Worm (Caenorhabditis elegans) whole organism, young adult: Measurements from ENCODE around the gene irld-23.

Experiments
- B0336.3 ChIP-seq: fragments of 200-800 bp; sonication (Bioruptor generic); IDR thresholded peaks from 2 replicates; pipeline ENCODE4 v1.3.6; 2022; ENCODE audit warnings: missing genetic modification characterization, missing compliant biosample characterization
- F55B11.4 ChIP-seq: sonication (generic microtip); optimal IDR thresholded peaks from 2 replicates; lab custom pipeline; 2016; ENCODE audit warnings: missing compliant biosample characterization, missing genetic modification characterization, borderline replicate concordance; ENCODE audit not compliant: insufficient read depth
- F57C9.4 ChIP-seq: sonication (generic microtip); optimal IDR thresholded peaks from 2 replicates; lab custom pipeline; 2017; ENCODE audit warnings: mild to moderate bottlenecking, missing genetic modification characterization, missing compliant biosample characterization
- K11D2.4 ChIP-seq: fragments of 200-800 bp; sonication (Bioruptor generic); IDR thresholded peaks from 2 replicates; pipeline ENCODE4 v1.3.6; 2022; ENCODE audit warnings: missing genetic modification reagents, missing genetic modification characterization, missing compliant biosample characterization
- Y53F4B.3 ChIP-seq: fragments of 200-800 bp; sonication (Bioruptor generic); IDR thresholded peaks from 2 replicates; pipeline ENCODE4 v1.3.6; 2022; ENCODE audit warnings: missing genetic modification reagents, missing genetic modification characterization, missing compliant biosample characterization
- Y79H2A.3 ChIP-seq: fragments of 200-800 bp; sonication (Bioruptor generic); conservative IDR thresholded peaks from 2 replicates; pipeline ENCODE4 v1.3.6; 2022; ENCODE audit warnings: missing genetic modification reagents, missing genetic modification characterization, missing compliant biosample characterization
- Y95B8A.8 ChIP-seq: fragments of 200-800 bp; sonication (Bioruptor generic); IDR thresholded peaks from 2 replicates; pipeline ENCODE4 v1.3.6; 2022; ENCODE audit warnings: missing genetic modification reagents, missing genetic modification characterization, missing compliant biosample characterization
- ZK185.1 ChIP-seq: sonication (generic microtip); optimal IDR thresholded peaks from 2 replicates; lab custom pipeline; 2016; ENCODE audit warnings: mild to moderate bottlenecking, missing genetic modification characterization, missing compliant biosample characterization; ENCODE audit not compliant: poor library complexity, severe bottlenecking
- attf-5 ChIP-seq: fragments of 200-800 bp; sonication (Bioruptor generic); optimal IDR thresholded peaks from 2 replicates; lab custom pipeline; 2018; ENCODE audit warnings: mild to moderate bottlenecking, missing genetic modification characterization, missing compliant biosample characterization
- cebp-1 ChIP-seq, 2 experiments: fragments of 200-800 bp in 1 of 2; sonication (Bioruptor generic) in 1 of 2; sonication (generic microtip) in 1 of 2; IDR thresholded peaks in 1 of 2; optimal IDR thresholded peaks in 1 of 2; 2 replicates each; pipeline versions ENCODE4 v1.3.6 to Lab custom; 2017 to 2022; ENCODE audit warnings: missing compliant biosample characterization in 2 of 2, missing genetic modification characterization in 2 of 2, mild to moderate bottlenecking in 1 of 2, missing genetic modification reagents in 1 of 2, moderate library complexity in 1 of 2
- ceh-40 ChIP-seq: fragments of 200-800 bp; sonication (Bioruptor generic); IDR thresholded peaks from 2 replicates; pipeline ENCODE4 v1.3.6; 2022; ENCODE audit warnings: missing genetic modification characterization, missing compliant biosample characterization
- ceh-79 ChIP-seq: sonication (generic microtip); optimal IDR thresholded peaks from 2 replicates; lab custom pipeline; 2017; ENCODE audit warnings: mild to moderate bottlenecking, missing genetic modification characterization, missing compliant biosample characterization
- ceh-91 ChIP-seq: fragments of 200-800 bp; sonication (Bioruptor generic); IDR thresholded peaks from 2 replicates; pipeline ENCODE4 v1.3.6; 2022; ENCODE audit warnings: missing genetic modification reagents, missing genetic modification characterization, missing compliant biosample characterization
- chd-7 ChIP-seq: sonication (generic microtip); optimal IDR thresholded peaks from 2 replicates; lab custom pipeline; 2016; ENCODE audit warnings: mild to moderate bottlenecking, missing genetic modification characterization, moderate library complexity, missing compliant biosample characterization
- dox-1 ChIP-seq: fragments of 200-800 bp; sonication (Bioruptor generic); IDR thresholded peaks from 2 replicates; pipeline ENCODE4 v1.3.6; 2022; ENCODE audit warnings: missing genetic modification reagents, missing genetic modification characterization, missing compliant biosample characterization
- dpff-1 ChIP-seq: sonication (generic microtip); optimal IDR thresholded peaks from 2 replicates; lab custom pipeline; 2017; ENCODE audit warnings: mild to moderate bottlenecking, missing genetic modification characterization, missing compliant biosample characterization
- efl-1 ChIP-seq: fragments of 150-350 bp; optimal IDR thresholded peaks from 2 replicates; lab custom pipeline; 2014; ENCODE audit warnings: missing biosample characterization, missing genetic modification reagents, missing genetic modification characterization
- egl-44 ChIP-seq: fragments of 200-800 bp; sonication (Bioruptor generic); IDR thresholded peaks from 2 replicates; pipeline ENCODE4 v1.3.6; 2022; ENCODE audit warnings: missing genetic modification reagents, missing genetic modification characterization, missing compliant biosample characterization
- egrh-3 ChIP-seq: fragments of 200-800 bp; sonication (Bioruptor generic); IDR thresholded peaks from 2 replicates; pipeline ENCODE4 v1.3.6; 2022; ENCODE audit warnings: missing genetic modification reagents, missing genetic modification characterization, missing compliant biosample characterization
- fkh-3 ChIP-seq: sonication (generic microtip); optimal IDR thresholded peaks from 2 replicates; lab custom pipeline; 2016; ENCODE audit warnings: mild to moderate bottlenecking, missing genetic modification characterization, missing compliant biosample characterization
- him-1 ChIP-seq: sonication (generic microtip); optimal IDR thresholded peaks from 2 replicates; lab custom pipeline; 2016; ENCODE audit warnings: missing genotype, missing genetic modification reagents, missing genetic modification characterization, missing compliant biosample characterization
- hmg-1.2 ChIP-seq: fragments of 200-800 bp; sonication (Bioruptor generic); IDR thresholded peaks from 2 replicates; pipeline ENCODE4 v1.3.6; 2022; ENCODE audit warnings: missing genetic modification reagents, missing genetic modification characterization, missing compliant biosample characterization
- hsf-1 ChIP-seq: fragments of 200-800 bp; sonication (Bioruptor generic); IDR thresholded peaks from 2 replicates; pipeline ENCODE4 v1.3.6; 2022; ENCODE audit warnings: missing genetic modification reagents, missing genetic modification characterization, missing compliant biosample characterization
- lag-1 ChIP-seq: fragments of 200-800 bp; sonication (Bioruptor generic); IDR thresholded peaks from 2 replicates; pipeline ENCODE4 v1.3.6; 2022; ENCODE audit warnings: missing genetic modification reagents, missing genetic modification characterization, missing compliant biosample characterization
- let-607 ChIP-seq, 2 experiments: fragments of 200-800 bp in 1 of 2; sonication (Bioruptor generic) in 1 of 2; sonication (generic microtip) in 1 of 2; optimal IDR thresholded peaks; 2 replicates each; lab custom pipeline; 2016 to 2018; ENCODE audit warnings: mild to moderate bottlenecking in 2 of 2, missing compliant biosample characterization in 2 of 2, missing genetic modification characterization in 2 of 2, moderate library complexity in 2 of 2, missing genotype in 1 of 2
- lin-26 ChIP-seq: fragments of 200-800 bp; sonication (Bioruptor generic); IDR thresholded peaks from 2 replicates; pipeline ENCODE4 v1.3.6; 2022; ENCODE audit warnings: missing genetic modification reagents, missing genetic modification characterization, missing compliant biosample characterization
- lir-1 ChIP-seq: fragments of 200-800 bp; sonication (Bioruptor generic); conservative IDR thresholded peaks from 2 replicates; pipeline ENCODE4 v1.3.6; 2022; ENCODE audit warnings: missing genetic modification reagents, missing genetic modification characterization, missing compliant biosample characterization
- lsl-1 ChIP-seq: fragments of 200-800 bp; sonication (Bioruptor generic); optimal IDR thresholded peaks from 2 replicates; lab custom pipeline; 2018; ENCODE audit warnings: mild to moderate bottlenecking, missing genetic modification characterization, moderate library complexity, missing compliant biosample characterization
- madf-8 ChIP-seq: fragments of 200-800 bp; sonication (Bioruptor generic); conservative IDR thresholded peaks from 2 replicates; pipeline ENCODE4 v1.3.6; 2022; ENCODE audit warnings: missing genetic modification reagents, missing genetic modification characterization, missing compliant biosample characterization
- nhr-120 ChIP-seq: fragments of 200-800 bp; sonication (Bioruptor generic); IDR thresholded peaks from 2 replicates; pipeline ENCODE4 v1.3.6; 2022; ENCODE audit warnings: missing genetic modification characterization, missing compliant biosample characterization
- nhr-179 ChIP-seq: sonication (generic microtip); optimal IDR thresholded peaks from 2 replicates; lab custom pipeline; 2016; ENCODE audit warnings: mild to moderate bottlenecking, missing genetic modification characterization, missing compliant biosample characterization
- nhr-80 ChIP-seq: sonication (generic microtip); optimal IDR thresholded peaks from 2 replicates; lab custom pipeline; 2016; ENCODE audit warnings: missing genetic modification characterization, missing compliant biosample characterization
- rec-8 ChIP-seq, 2 experiments: sonication (generic microtip); optimal IDR thresholded peaks; 2 replicates each; lab custom pipeline; 2016; ENCODE audit warnings: mild to moderate bottlenecking in 2 of 2, missing genetic modification characterization in 2 of 2, missing genetic modification reagents in 2 of 2, missing genotype in 2 of 2, missing biosample characterization in 1 of 2, missing compliant biosample characterization in 1 of 2, moderate library complexity in 1 of 2
- repo-1 ChIP-seq: sonication (generic microtip); optimal IDR thresholded peaks from 2 replicates; lab custom pipeline; 2017; ENCODE audit warnings: mild to moderate bottlenecking, missing genetic modification characterization, missing compliant biosample characterization
- sdz-38 ChIP-seq: sonication (generic microtip); optimal IDR thresholded peaks from 2 replicates; lab custom pipeline; 2016; ENCODE audit warnings: missing genotype, missing genetic modification characterization, missing compliant biosample characterization
- snpc-1.3 ChIP-seq: sonication (generic microtip); optimal IDR thresholded peaks from 2 replicates; lab custom pipeline; 2017; ENCODE audit warnings: missing genetic modification characterization, mild to moderate bottlenecking, missing compliant biosample characterization, antibody characterized with exemption, moderate library complexity, missing genotype, missing genetic modification reagents; ENCODE audit not compliant: insufficient read depth
- somi-1 ChIP-seq: fragments of 200-800 bp; sonication (Bioruptor generic); optimal IDR thresholded peaks from 2 replicates; lab custom pipeline; 2018; ENCODE audit warnings: mild to moderate bottlenecking, missing genetic modification characterization, missing compliant biosample characterization
- tbx-9 ChIP-seq: sonication (generic microtip); optimal IDR thresholded peaks from 2 replicates; lab custom pipeline; 2016; ENCODE audit warnings: borderline replicate concordance, missing genetic modification characterization, inconsistent platforms, missing compliant biosample characterization
- tlf-1 ChIP-seq: fragments of 200-800 bp; sonication (Bioruptor generic); optimal IDR thresholded peaks from 2 replicates; lab custom pipeline; 2018; ENCODE audit warnings: mild to moderate bottlenecking, missing genetic modification characterization, missing compliant biosample characterization
- zim-3 ChIP-seq: sonication (generic microtip); optimal IDR thresholded peaks from 2 replicates; lab custom pipeline; 2017; ENCODE audit warnings: mild to moderate bottlenecking, missing genetic modification characterization, moderate library complexity, missing compliant biosample characterization
- ztf-22 ChIP-seq: fragments of 200-800 bp; sonication (Bioruptor generic); optimal IDR thresholded peaks from 2 replicates; lab custom pipeline; 2018; ENCODE audit warnings: mild to moderate bottlenecking, missing genetic modification characterization, moderate library complexity, missing compliant biosample characterization
- ztf-26 ChIP-seq: sonication (generic microtip); optimal IDR thresholded peaks from 2 replicates; lab custom pipeline; 2017; ENCODE audit warnings: missing genetic modification characterization, missing compliant biosample characterization
- ztf-28 ChIP-seq: fragments of 200-800 bp; sonication (Bioruptor generic); IDR thresholded peaks from 2 replicates; pipeline ENCODE4 v1.3.6; 2022; ENCODE audit warnings: missing genetic modification reagents, missing genetic modification characterization, missing compliant biosample characterization

Gene irld-23

ce11 chrX:17066937-17067336, 13.5 kb downstream of the irld-23 start:
- TF ChIP-seq dox-1 (GFP tag; lab: Robert Waterston, UW) (0 out of 2 replicates have a peak, but pooled peaks have one; percentile 43), nhr-80 (peak; percentile 64), cebp-1 (GFP tag; IDR thresholded peaks at IDR 0.05; lab: Robert Waterston, UW) (no peak), cebp-1 (tag; optimal IDR thresholded peaks at IDR 0.05; lab: Kevin White, UChicago) (peak; percentile 43), Y95B8A.8 (GFP tag; lab: Robert Waterston, UW) (no peak), chd-7 (tag; lab: Kevin White, UChicago) (no peak), lag-1 (GFP tag; lab: Robert Waterston, UW) (no peak)

ce11 chrX:17064820-17065219, 15.7 kb downstream of the irld-23 start:
- no peak for TF ChIP-seq nhr-179 (tag; lab: Kevin White, UChicago)
- no peak for TF ChIP-seq cebp-1 (GFP tag; IDR thresholded peaks at IDR 0.05; lab: Robert Waterston, UW)
- TF ChIP-seq cebp-1 (tag; optimal IDR thresholded peaks at IDR 0.05; lab: Kevin White, UChicago), result peak; percentile 22
- peak; percentile 44 for TF ChIP-seq nhr-80

- peak; percentile 54 for TF ChIP-seq ztf-22 (GFP tag; lab: Kevin White, UChicago)
- TF ChIP-seq snpc-1.3 (tag; lab: Kevin White, UChicago), result no peak
- no peak for TF ChIP-seq madf-8
- no peak for TF ChIP-seq efl-1
- no peak for TF ChIP-seq sdz-38 (tag; lab: Kevin White, UChicago)
- peak; percentile 62 for TF ChIP-seq B0336.3 (GFP tag; lab: Robert Waterston, UW)
- no peak for TF ChIP-seq ztf-28 (GFP tag; lab: Robert Waterston, UW)
- TF ChIP-seq zim-3 (tag; lab: Kevin White, UChicago), result no peak
- no peak for TF ChIP-seq ceh-79 (tag; lab: Kevin White, UChicago)
- no peak for TF ChIP-seq F55B11.4
- TF ChIP-seq ceh-40 (GFP tag; lab: Robert Waterston, UW), result no peak
- peak; percentile 67 for TF ChIP-seq tlf-1
- 0 out of 2 replicates have a peak, but pooled peaks have one; percentile 49 for TF ChIP-seq lir-1 (GFP tag; lab: Robert Waterston, UW)
- TF ChIP-seq hmg-1.2, result peak; percentile 68
- TF ChIP-seq attf-5 (GFP tag; lab: Kevin White, UChicago), result peak; percentile 23
- no peak for TF ChIP-seq rec-8 (tag; optimal IDR thresholded peaks at IDR 0.05; lab: Kevin White, UChicago)
- peak in 1 of 2 experiments; percentile 32 for TF ChIP-seq let-607 (tag; optimal IDR thresholded peaks at IDR 0.05; lab: Kevin White, UChicago)
- TF ChIP-seq Y79H2A.3 (GFP tag; lab: Robert Waterston, UW), result no peak
- TF ChIP-seq ZK185.1, result peak; percentile 29
- TF ChIP-seq lin-26, result 0 out of 2 replicates have a peak, but pooled peaks have one; percentile 43
- TF ChIP-seq ceh-91 (GFP tag; lab: Robert Waterston, UW), result no peak
- TF ChIP-seq fkh-3 (tag; lab: Kevin White, UChicago), result no peak
- peak; percentile 89 for TF ChIP-seq somi-1 (GFP tag; lab: Kevin White, UChicago)
- TF ChIP-seq K11D2.4 (GFP tag; lab: Robert Waterston, UW), result peak; percentile 73
- TF ChIP-seq egl-44 (GFP tag; lab: Robert Waterston, UW), result no peak
- no peak for TF ChIP-seq him-1 (tag; lab: Kevin White, UChicago)
- TF ChIP-seq Y53F4B.3 (GFP tag; lab: Robert Waterston, UW), result no peak
- TF ChIP-seq dpff-1 (tag; lab: Kevin White, UChicago), result no peak
- no peak for TF ChIP-seq nhr-120
- no peak for TF ChIP-seq repo-1
- no peak for TF ChIP-seq F57C9.4 (tag; lab: Kevin White, UChicago)
- no peak for TF ChIP-seq egrh-3 (GFP tag; lab: Robert Waterston, UW)
- no peak for TF ChIP-seq hsf-1
- TF ChIP-seq ztf-26, result peak; percentile 92
- TF ChIP-seq lsl-1 (GFP tag; lab: Kevin White, UChicago), result no peak
- no peak for TF ChIP-seq tbx-9 (tag; lab: Kevin White, UChicago)
- TF ChIP-seq cebp-1 (GFP tag; IDR thresholded peaks at IDR 0.05; lab: Robert Waterston, UW), result no peak
- peak; percentile 71 for TF ChIP-seq cebp-1 (tag; optimal IDR thresholded peaks at IDR 0.05; lab: Kevin White, UChicago)
Measured at ce11 chrX:17063749-17064252, 16.7 kb downstream of the irld-23 start.
